Fruit fly (Drosophila melanogaster) whole organism, prepupa: ENCODE results near the gene MME1.

Experiments used
- Blimp-1 ChIP-seq: fragments of 200-800 bp; sonication (Bioruptor generic); optimal IDR thresholded peaks from 3 replicates; lab custom pipeline; 2017; ENCODE audit warnings: missing biosample characterization, missing genetic modification characterization, mild to moderate bottlenecking, moderate library complexity, missing genetic modification reagents
- CG10631 ChIP-seq: fragments of 200-800 bp; sonication (Bioruptor generic); optimal IDR thresholded peaks from 2 replicates; lab custom pipeline; 2016; ENCODE audit warnings: missing biosample characterization, missing genetic modification characterization
- CG10669 ChIP-seq: fragments of 200-800 bp; sonication (Bioruptor generic); optimal IDR thresholded peaks from 3 replicates; lab custom pipeline; 2018; ENCODE audit warnings: missing biosample characterization, mild to moderate bottlenecking, missing genetic modification characterization, moderate library complexity
- CG11294 ChIP-seq: fragments of 200-800 bp; sonication (Bioruptor generic); IDR thresholded peaks from 2 replicates; pipeline ENCODE4 v1.3.6; 2022; ENCODE audit warnings: missing biosample characterization, missing genetic modification characterization
- CG11762 ChIP-seq: fragments of 200-800 bp; sonication (Bioruptor generic); optimal IDR thresholded peaks from 3 replicates; lab custom pipeline; 2016; ENCODE audit warnings: missing biosample characterization, missing genetic modification characterization; ENCODE audit not compliant: insufficient read depth
- CG11902 ChIP-seq: fragments of 200-800 bp; sonication (Bioruptor generic); optimal IDR thresholded peaks from 3 replicates; lab custom pipeline; 2016; ENCODE audit warnings: missing biosample characterization, missing genetic modification characterization
- CG1621 ChIP-seq: fragments of 200-800 bp; sonication (Bioruptor generic); optimal IDR thresholded peaks from 3 replicates; lab custom pipeline; 2018; ENCODE audit warnings: missing biosample characterization, mild to moderate bottlenecking, missing genetic modification characterization
- CG31627 ChIP-seq: fragments of 200-800 bp; sonication (Bioruptor generic); optimal IDR thresholded peaks from 3 replicates; lab custom pipeline; 2016; ENCODE audit warnings: missing biosample characterization, missing genetic modification characterization
- CG34406 ChIP-seq: fragments of 200-800 bp; sonication (Bioruptor generic); optimal IDR thresholded peaks from 3 replicates; lab custom pipeline; 2016; ENCODE audit warnings: missing biosample characterization, missing genetic modification characterization
- CG3919 ChIP-seq: fragments of 200-800 bp; sonication (Bioruptor generic); optimal IDR thresholded peaks from 3 replicates; lab custom pipeline; 2016; ENCODE audit warnings: missing biosample characterization, missing genetic modification characterization
- CG4318 ChIP-seq: fragments of 200-800 bp; sonication (Bioruptor generic); optimal IDR thresholded peaks from 3 replicates; lab custom pipeline; 2017; ENCODE audit warnings: missing biosample characterization, mild to moderate bottlenecking, missing genetic modification characterization
- CG6163 ChIP-seq: fragments of 200-800 bp; sonication (Bioruptor generic); IDR thresholded peaks from 3 replicates; pipeline ENCODE4 v1.3.6; 2022; ENCODE audit warnings: missing biosample characterization, missing genetic modification characterization
- CG6276 ChIP-seq: fragments of 200-800 bp; sonication (Bioruptor generic); optimal IDR thresholded peaks from 2 replicates; lab custom pipeline; 2017; ENCODE audit warnings: missing biosample characterization, mild to moderate bottlenecking, missing genetic modification characterization
- CG6808 ChIP-seq: fragments of 200-800 bp; sonication (Bioruptor generic); optimal IDR thresholded peaks from 3 replicates; lab custom pipeline; 2017; ENCODE audit warnings: missing biosample characterization, missing genetic modification characterization, mild to moderate bottlenecking, moderate library complexity, missing genetic modification reagents
- CG6854 ChIP-seq: fragments of 200-800 bp; sonication (Bioruptor generic); optimal IDR thresholded peaks from 2 replicates; lab custom pipeline; 2017; ENCODE audit warnings: missing biosample characterization, mild to moderate bottlenecking, missing genetic modification characterization
- CG7368 ChIP-seq: fragments of 200-800 bp; sonication (Bioruptor generic); optimal IDR thresholded peaks from 3 replicates; lab custom pipeline; 2016; ENCODE audit warnings: missing biosample characterization, missing genetic modification characterization
- CG8119 ChIP-seq: fragments of 200-800 bp; sonication (Bioruptor generic); IDR thresholded peaks from 3 replicates; pipeline ENCODE4 v1.3.6; 2022; ENCODE audit warnings: missing biosample characterization, missing genetic modification characterization
- CG9139 ChIP-seq: fragments of 200-800 bp; sonication (Bioruptor generic); optimal IDR thresholded peaks from 3 replicates; lab custom pipeline; 2017; ENCODE audit warnings: missing biosample characterization, mild to moderate bottlenecking, missing genetic modification characterization
- Eip78C ChIP-seq: fragments of 200-800 bp; sonication (Bioruptor generic); peaks from one replicate; lab custom pipeline; 2016; ENCODE audit warnings: missing biosample characterization, missing genetic modification characterization
- Eip93F ChIP-seq: fragments of 200-800 bp; sonication (Bioruptor generic); optimal IDR thresholded peaks from 2 replicates; lab custom pipeline; 2016; ENCODE audit warnings: missing biosample characterization, mild to moderate bottlenecking, missing genetic modification characterization
- Ets21C ChIP-seq: fragments of 200-800 bp; sonication (Bioruptor generic); optimal IDR thresholded peaks from 3 replicates; lab custom pipeline; 2016; ENCODE audit warnings: missing biosample characterization, missing genetic modification characterization
- Ets96B ChIP-seq: fragments of 200-800 bp; optimal IDR thresholded peaks from 2 replicates; lab custom pipeline; 2019; ENCODE audit warnings: missing biosample characterization, mild to moderate bottlenecking, missing genetic modification characterization, moderate library complexity
- Gug ChIP-seq: fragments of 200-800 bp; sonication (Bioruptor generic); IDR thresholded peaks from 2 replicates; pipeline ENCODE4 v1.3.6; 2022; ENCODE audit warnings: missing biosample characterization, missing genetic modification characterization
- Hr38 ChIP-seq: sonication (Bioruptor generic); optimal IDR thresholded peaks from 2 replicates; lab custom pipeline; 2016; ENCODE audit warnings: missing biosample characterization, missing genetic modification characterization
- Hr39 ChIP-seq: fragments of 200-800 bp; sonication (Bioruptor generic); optimal IDR thresholded peaks from 2 replicates; lab custom pipeline; 2016; ENCODE audit warnings: missing biosample characterization, missing genetic modification characterization
- Hr4 ChIP-seq: fragments of 200-800 bp; sonication (Bioruptor generic); optimal IDR thresholded peaks from 3 replicates; lab custom pipeline; 2016; ENCODE audit warnings: missing biosample characterization, missing genetic modification characterization
- Lpt ChIP-seq: fragments of 200-800 bp; sonication (Bioruptor generic); optimal IDR thresholded peaks from 3 replicates; lab custom pipeline; 2016; ENCODE audit warnings: missing biosample characterization, missing genetic modification characterization
- Smox ChIP-seq: fragments of 200-800 bp; sonication (Bioruptor generic); optimal IDR thresholded peaks from 3 replicates; lab custom pipeline; 2016; ENCODE audit warnings: missing biosample characterization, missing genetic modification characterization
- Sox102F ChIP-seq: fragments of 200-800 bp; sonication (Bioruptor generic); optimal IDR thresholded peaks from 2 replicates; lab custom pipeline; 2016; ENCODE audit warnings: missing biosample characterization, mild to moderate bottlenecking, missing genetic modification characterization
- Sox15 ChIP-seq: fragments of 200-800 bp; sonication (Bioruptor generic); optimal IDR thresholded peaks from 3 replicates; lab custom pipeline; 2016; ENCODE audit warnings: missing biosample characterization, missing genetic modification characterization
- acj6 ChIP-seq: fragments of 200-800 bp; sonication (Bioruptor generic); optimal IDR thresholded peaks from 3 replicates; lab custom pipeline; 2016; ENCODE audit warnings: missing biosample characterization, missing genetic modification characterization
- cyc ChIP-seq: fragments of 200-800 bp; sonication (Bioruptor generic); optimal IDR thresholded peaks from 3 replicates; lab custom pipeline; 2016; ENCODE audit warnings: missing biosample characterization, missing genetic modification characterization
- dac ChIP-seq: fragments of 200-800 bp; sonication (Bioruptor generic); optimal IDR thresholded peaks from 2 replicates; lab custom pipeline; 2017; ENCODE audit warnings: missing biosample characterization, mild to moderate bottlenecking, missing genetic modification characterization
- esn ChIP-seq: fragments of 200-800 bp; sonication (Bioruptor generic); optimal IDR thresholded peaks from 2 replicates; lab custom pipeline; 2016; ENCODE audit warnings: missing biosample characterization, mild to moderate bottlenecking, missing genetic modification characterization, moderate library complexity
- fd59A ChIP-seq: fragments of 200-800 bp; sonication (Bioruptor generic); optimal IDR thresholded peaks from 2 replicates; lab custom pipeline; 2017; ENCODE audit warnings: missing biosample characterization, mild to moderate bottlenecking, missing genetic modification characterization, missing genetic modification reagents
- net ChIP-seq: fragments of 200-800 bp; sonication (Bioruptor generic); optimal IDR thresholded peaks from 3 replicates; lab custom pipeline; 2016; ENCODE audit warnings: missing biosample characterization, missing genetic modification characterization
- pdm3 ChIP-seq: fragments of 200-800 bp; sonication (Bioruptor generic); optimal IDR thresholded peaks from 3 replicates; lab custom pipeline; 2016; ENCODE audit warnings: missing biosample characterization, missing genetic modification characterization
- salr ChIP-seq, 2 experiments: fragments of 200-800 bp; sonication (Bioruptor generic); optimal IDR thresholded peaks; 3 replicates each; lab custom pipeline; 2016 to 2018; ENCODE audit warnings: missing biosample characterization in 2 of 2, missing genetic modification characterization in 2 of 2, mild to moderate bottlenecking in 1 of 2
- spab ChIP-seq: fragments of 200-800 bp; sonication (Bioruptor generic); optimal IDR thresholded peaks from 2 replicates; lab custom pipeline; 2017; ENCODE audit warnings: missing biosample characterization, mild to moderate bottlenecking, missing genetic modification characterization, missing genetic modification reagents
- svp ChIP-seq: fragments of 200-800 bp; sonication (Bioruptor generic); peaks from one replicate; lab custom pipeline; 2016; ENCODE audit warnings: missing biosample characterization, missing genetic modification characterization

The MME1 gene

dm6 chr2L:7009807-7010470, 17.4 kb upstream of the MME1 start, which contains the start of gene uif (continued):
- TF ChIP-seq CG6276 (GFP tag; lab: Kevin White, UChicago), result peak; percentile 52
- no peak for TF ChIP-seq pdm3 (GFP tag; lab: Kevin White, UChicago)

- TF ChIP-seq CG8119 (GFP tag; lab: Robert Waterston, UW) (0 out of 3 replicates have a peak, but pooled peaks have one; percentile 6), CG6163 (GFP tag; lab: Robert Waterston, UW) (no peak)
- TF ChIP-seq, all 60 proteins: peak for 1
Observed at dm6 chr2L:7010513-7010912, 16.8 kb upstream of the MME1 start.

- TF ChIP-seq CG11762 (GFP tag; lab: Kevin White, UChicago) (no peak), Blimp-1 (GFP tag; lab: Kevin White, UChicago) (no peak), CG6808 (GFP tag; lab: Kevin White, UChicago) (no peak), CG6854 (no peak), CG1621 (tag; lab: Kevin White, UChicago) (no peak), CG11902 (no peak), spab (no peak), Sox102F (GFP tag; lab: Kevin White, UChicago) (no peak), cyc (GFP tag; lab: Kevin White, UChicago) (no peak), Hr38 (no peak)
Observed at dm6 chr2L:7011962-7012361, 15.4 kb upstream of the MME1 start, which contains the start of gene CG43321. Gene CG43321, plus strand, starts transcription at chr2L:7012262.

dm6 chr2L:7013157-7013556, 14.2 kb upstream of the MME1 start, which contains the start of gene CG43322:
Gene CG43322, plus strand, starts transcription at chr2L:7013396.
- TF ChIP-seq CG9139 (no peak), CG31627 (GFP tag; lab: Kevin White, UChicago) (no peak), Eip93F (GFP tag; lab: Kevin White, UChicago) (no peak), Hr39 (no peak), CG7368 (GFP tag; lab: Kevin White, UChicago) (no peak)

- TF ChIP-seq Blimp-1 (GFP tag; lab: Kevin White, UChicago), result no peak
- no peak for TF ChIP-seq CG10631 (GFP tag; lab: Kevin White, UChicago)
- no peak for TF ChIP-seq CG3919 (GFP tag; lab: Kevin White, UChicago)
- TF ChIP-seq CG6854, result no peak
- no peak for TF ChIP-seq CG31627 (GFP tag; lab: Kevin White, UChicago)
- TF ChIP-seq net, result no peak
- TF ChIP-seq CG34406, result no peak
- TF ChIP-seq Gug, result no peak
- TF ChIP-seq CG4318 (GFP tag; lab: Kevin White, UChicago), result no peak
- no peak for TF ChIP-seq CG10669 (GFP tag; lab: Kevin White, UChicago)
- no peak for TF ChIP-seq svp (GFP tag; lab: Kevin White, UChicago)
- TF ChIP-seq Sox102F (GFP tag; lab: Kevin White, UChicago), result no peak
- no peak for TF ChIP-seq cyc (GFP tag; lab: Kevin White, UChicago)
- no peak for TF ChIP-seq Smox
- TF ChIP-seq acj6 (GFP tag; lab: Kevin White, UChicago), result no peak
Observed at dm6 chr2L:7021382-7021781, 5.9 kb upstream of the MME1 start, which contains the start of gene Pcp. Gene Pcp, plus strand, starts transcription at chr2L:7021682.

dm6 chr2L:7023614-7024259, 3.6 kb upstream of the MME1 start, which contains the start of gene Gart:
Gene Gart, minus strand, starts transcription at chr2L:7023898.
- TF ChIP-seq Sox15 (GFP tag; lab: Kevin White, UChicago) (peak; percentile 59), svp (GFP tag; lab: Kevin White, UChicago) (peak; percentile 100), Ets21C (peak; percentile 82), CG4318 (GFP tag; lab: Kevin White, UChicago) (no peak), esn (GFP tag; lab: Kevin White, UChicago) (peak; percentile 92), Gug (peak; percentile 30; the same call in 1 of the 2 replicates), CG34406 (peak; percentile 65), Hr39 (peak; percentile 89), salr (GFP tag; optimal IDR thresholded peaks at IDR 0.05; lab: Kevin White, UChicago) (peak in 1 of 2 experiments; percentile 34), Ets96B (tag; lab: Kevin White, UChicago) (peak; percentile 59), Lpt (GFP tag; lab: Kevin White, UChicago) (peak; percentile 44), fd59A (GFP tag; lab: Kevin White, UChicago) (peak; percentile 30), cyc (GFP tag; lab: Kevin White, UChicago) (peak; percentile 88), CG11294 (GFP tag; lab: Robert Waterston, UW) (no peak), Eip78C (peak; percentile 90), dac (GFP tag; lab: Kevin White, UChicago) (peak; percentile 24), Hr4 (GFP tag; lab: Kevin White, UChicago) (peak; percentile 73), CG31627 (GFP tag; lab: Kevin White, UChicago) (peak; percentile 89)
